Worm (Caenorhabditis elegans) whole organism, young adult: Measurements from ENCODE around the gene nhr-171.

Experiments
- C06A6.2 ChIP-seq: fragments of 200-800 bp; sonication (Bioruptor generic); conservative IDR thresholded peaks from 2 replicates; pipeline ENCODE4 v1.3.6; 2022; ENCODE audit warnings: missing genetic modification characterization, missing compliant biosample characterization
- D2030.7 ChIP-seq: fragments of 200-800 bp; sonication (Bioruptor generic); IDR thresholded peaks from 2 replicates; pipeline ENCODE4 v1.3.6; 2022; ENCODE audit warnings: missing genetic modification reagents, missing genetic modification characterization, missing compliant biosample characterization
- F23B12.7 ChIP-seq: sonication (generic microtip); optimal IDR thresholded peaks from 2 replicates; lab custom pipeline; 2017; ENCODE audit warnings: missing genetic modification characterization, mild to moderate bottlenecking, missing compliant biosample characterization, antibody characterized with exemption, moderate library complexity; ENCODE audit not compliant: insufficient read depth
- F55B11.4 ChIP-seq: sonication (generic microtip); optimal IDR thresholded peaks from 2 replicates; lab custom pipeline; 2016; ENCODE audit warnings: missing compliant biosample characterization, missing genetic modification characterization, borderline replicate concordance; ENCODE audit not compliant: insufficient read depth
- K12H6.12 ChIP-seq: fragments of 200-800 bp; sonication (Bioruptor generic); optimal IDR thresholded peaks from 2 replicates; lab custom pipeline; 2018; ENCODE audit warnings: mild to moderate bottlenecking, missing genetic modification characterization, missing compliant biosample characterization
- Y53F4B.3 ChIP-seq: fragments of 200-800 bp; sonication (Bioruptor generic); IDR thresholded peaks from 2 replicates; pipeline ENCODE4 v1.3.6; 2022; ENCODE audit warnings: missing genetic modification reagents, missing genetic modification characterization, missing compliant biosample characterization
- Y95B8A.8 ChIP-seq: fragments of 200-800 bp; sonication (Bioruptor generic); IDR thresholded peaks from 2 replicates; pipeline ENCODE4 v1.3.6; 2022; ENCODE audit warnings: missing genetic modification reagents, missing genetic modification characterization, missing compliant biosample characterization
- atf-7 ChIP-seq: sonication (generic microtip); optimal IDR thresholded peaks from 2 replicates; lab custom pipeline; 2017; ENCODE audit warnings: mild to moderate bottlenecking, missing genetic modification characterization, missing compliant biosample characterization
- bed-1 ChIP-seq: fragments of 200-800 bp; sonication (Bioruptor generic); IDR thresholded peaks from 2 replicates; pipeline ENCODE4 v1.3.6; 2022; ENCODE audit warnings: missing genetic modification reagents, missing genetic modification characterization, missing compliant biosample characterization
- ceh-100 ChIP-seq: fragments of 200-800 bp; sonication (Bioruptor generic); IDR thresholded peaks from 2 replicates; pipeline ENCODE4 v1.3.6; 2022; ENCODE audit warnings: missing genetic modification reagents, missing genetic modification characterization, missing compliant biosample characterization
- ceh-27 ChIP-seq: fragments of 200-800 bp; sonication (Bioruptor generic); optimal IDR thresholded peaks from 2 replicates; lab custom pipeline; 2018; ENCODE audit warnings: mild to moderate bottlenecking, missing genetic modification characterization, moderate library complexity, missing compliant biosample characterization
- ceh-58 ChIP-seq: fragments of 200-800 bp; sonication (Bioruptor generic); IDR thresholded peaks from 2 replicates; pipeline ENCODE4 v1.3.6; 2022; ENCODE audit warnings: missing genetic modification characterization, missing compliant biosample characterization
- egrh-3 ChIP-seq: fragments of 200-800 bp; sonication (Bioruptor generic); IDR thresholded peaks from 2 replicates; pipeline ENCODE4 v1.3.6; 2022; ENCODE audit warnings: missing genetic modification reagents, missing genetic modification characterization, missing compliant biosample characterization
- ekl-4 ChIP-seq: fragments of 200-800 bp; sonication (Bioruptor generic); IDR thresholded peaks from 2 replicates; pipeline ENCODE4 v1.3.6; 2022; ENCODE audit warnings: missing genetic modification reagents, missing genetic modification characterization, missing compliant biosample characterization
- him-1 ChIP-seq: sonication (generic microtip); optimal IDR thresholded peaks from 2 replicates; lab custom pipeline; 2016; ENCODE audit warnings: missing genotype, missing genetic modification reagents, missing genetic modification characterization, missing compliant biosample characterization
- hlh-12 ChIP-seq: sonication (generic microtip); optimal IDR thresholded peaks from 2 replicates; lab custom pipeline; 2016; ENCODE audit warnings: missing genetic modification characterization, missing compliant biosample characterization
- hmg-1.2 ChIP-seq: fragments of 200-800 bp; sonication (Bioruptor generic); IDR thresholded peaks from 2 replicates; pipeline ENCODE4 v1.3.6; 2022; ENCODE audit warnings: missing genetic modification reagents, missing genetic modification characterization, missing compliant biosample characterization
- hrde-1 ChIP-seq: sonication (generic microtip); optimal IDR thresholded peaks from 2 replicates; lab custom pipeline; 2016; ENCODE audit warnings: missing genetic modification characterization, mild to moderate bottlenecking, missing compliant biosample characterization, moderate library complexity, missing genotype, missing genetic modification reagents, borderline replicate concordance
- hsf-1 ChIP-seq: fragments of 200-800 bp; sonication (Bioruptor generic); IDR thresholded peaks from 2 replicates; pipeline ENCODE4 v1.3.6; 2022; ENCODE audit warnings: missing genetic modification reagents, missing genetic modification characterization, missing compliant biosample characterization
- lag-1 ChIP-seq: fragments of 200-800 bp; sonication (Bioruptor generic); IDR thresholded peaks from 2 replicates; pipeline ENCODE4 v1.3.6; 2022; ENCODE audit warnings: missing genetic modification reagents, missing genetic modification characterization, missing compliant biosample characterization
- lin-26 ChIP-seq: fragments of 200-800 bp; sonication (Bioruptor generic); IDR thresholded peaks from 2 replicates; pipeline ENCODE4 v1.3.6; 2022; ENCODE audit warnings: missing genetic modification reagents, missing genetic modification characterization, missing compliant biosample characterization
- lin-35 ChIP-seq, 3 experiments: fragments of 150-350 bp in 2 of 3; sonication (generic microtip) in 1 of 3; optimal IDR thresholded peaks; 2 replicates each; lab custom pipeline; 2014 to 2018; ENCODE audit warnings: missing biosample characterization in 3 of 3, missing genetic modification characterization in 3 of 3, missing genetic modification reagents in 3 of 3
- lin-40 ChIP-seq: sonication (generic microtip); optimal IDR thresholded peaks from 2 replicates; lab custom pipeline; 2016; ENCODE audit warnings: missing genetic modification characterization, mild to moderate bottlenecking, missing compliant biosample characterization, missing genotype, missing genetic modification reagents
- lin-54 ChIP-seq: fragments of 200-800 bp; sonication (Bioruptor generic); optimal IDR thresholded peaks from 2 replicates; lab custom pipeline; 2018; ENCODE audit warnings: mild to moderate bottlenecking, missing genetic modification characterization, missing compliant biosample characterization
- madf-3 ChIP-seq: fragments of 200-800 bp; sonication (Bioruptor generic); IDR thresholded peaks from 2 replicates; pipeline ENCODE4 v1.3.6; 2022; ENCODE audit warnings: missing genetic modification reagents, missing genetic modification characterization, missing compliant biosample characterization
- mel-28 ChIP-seq: sonication (generic microtip); optimal IDR thresholded peaks from 2 replicates; lab custom pipeline; 2016; ENCODE audit warnings: borderline replicate concordance, mild to moderate bottlenecking, missing genetic modification characterization, missing compliant biosample characterization
- nhr-90 ChIP-seq: sonication (generic microtip); optimal IDR thresholded peaks from 2 replicates; lab custom pipeline; 2016; ENCODE audit warnings: missing genotype, mild to moderate bottlenecking, missing genetic modification characterization, missing compliant biosample characterization
- rpc-1 ChIP-seq, 2 experiments: fragments of 150-350 bp in 1 of 2; sonication (generic microtip) in 1 of 2; optimal IDR thresholded peaks; 2 replicates each; lab custom pipeline; 2014 to 2018; ENCODE audit warnings: missing biosample characterization in 1 of 2, missing genetic modification characterization in 1 of 2, missing genetic modification reagents in 1 of 2, missing genotype in 1 of 2
- snpc-4 ChIP-seq, 5 experiments: fragments of 150-350 bp in 1 of 5; sonication (generic microtip) in 4 of 5; optimal IDR thresholded peaks; 2 replicates each; lab custom pipeline; 2014 to 2018; ENCODE audit warnings: missing genetic modification characterization in 5 of 5, missing biosample characterization in 3 of 5, antibody characterized with exemption in 2 of 5, mild to moderate bottlenecking in 2 of 5, missing compliant biosample characterization in 2 of 5, missing genotype in 2 of 5, moderate library complexity in 2 of 5, missing genetic modification reagents in 1 of 5
- somi-1 ChIP-seq: fragments of 200-800 bp; sonication (Bioruptor generic); optimal IDR thresholded peaks from 2 replicates; lab custom pipeline; 2018; ENCODE audit warnings: mild to moderate bottlenecking, missing genetic modification characterization, missing compliant biosample characterization
- sptf-2 ChIP-seq: fragments of 200-800 bp; sonication (Bioruptor generic); optimal IDR thresholded peaks from 2 replicates; lab custom pipeline; 2018; ENCODE audit warnings: mild to moderate bottlenecking, missing genetic modification characterization, missing compliant biosample characterization
- tbp1 ChIP-seq: fragments of 200-800 bp; sonication (Bioruptor generic); optimal IDR thresholded peaks from 2 replicates; lab custom pipeline; 2018; ENCODE audit warnings: mild to moderate bottlenecking, missing genetic modification characterization, missing compliant biosample characterization
- unc-130 ChIP-seq: sonication (generic microtip); optimal IDR thresholded peaks from 2 replicates; lab custom pipeline; 2016; ENCODE audit warnings: missing genetic modification reagents, missing genetic modification characterization, missing compliant biosample characterization
- unc-62 ChIP-seq: fragments of 150-350 bp; optimal IDR thresholded peaks from 2 replicates; lab custom pipeline; 2014; ENCODE audit warnings: missing biosample characterization, missing genetic modification reagents, missing genetic modification characterization
- xnd-1 ChIP-seq: sonication (generic microtip); optimal IDR thresholded peaks from 2 replicates; lab custom pipeline; 2016; ENCODE audit warnings: missing genotype, missing genetic modification reagents, missing genetic modification characterization, missing compliant biosample characterization
- ztf-18 ChIP-seq: sonication (generic microtip); optimal IDR thresholded peaks from 2 replicates; lab custom pipeline; 2016; ENCODE audit warnings: missing genotype, mild to moderate bottlenecking, missing genetic modification characterization, missing compliant biosample characterization
- ztf-26 ChIP-seq: sonication (generic microtip); optimal IDR thresholded peaks from 2 replicates; lab custom pipeline; 2017; ENCODE audit warnings: missing genetic modification characterization, missing compliant biosample characterization
- ztf-28 ChIP-seq: fragments of 200-800 bp; sonication (Bioruptor generic); IDR thresholded peaks from 2 replicates; pipeline ENCODE4 v1.3.6; 2022; ENCODE audit warnings: missing genetic modification reagents, missing genetic modification characterization, missing compliant biosample characterization
- ztf-3 ChIP-seq: fragments of 200-800 bp; sonication (Bioruptor generic); optimal IDR thresholded peaks from 2 replicates; lab custom pipeline; 2018; ENCODE audit warnings: mild to moderate bottlenecking, missing genetic modification characterization, missing compliant biosample characterization
- ztf-6 ChIP-seq: fragments of 200-800 bp; sonication (Bioruptor generic); IDR thresholded peaks from 2 replicates; pipeline ENCODE4 v1.3.6; 2022; ENCODE audit warnings: missing genetic modification reagents, missing genetic modification characterization, missing compliant biosample characterization

The nhr-171 gene

DNA sequence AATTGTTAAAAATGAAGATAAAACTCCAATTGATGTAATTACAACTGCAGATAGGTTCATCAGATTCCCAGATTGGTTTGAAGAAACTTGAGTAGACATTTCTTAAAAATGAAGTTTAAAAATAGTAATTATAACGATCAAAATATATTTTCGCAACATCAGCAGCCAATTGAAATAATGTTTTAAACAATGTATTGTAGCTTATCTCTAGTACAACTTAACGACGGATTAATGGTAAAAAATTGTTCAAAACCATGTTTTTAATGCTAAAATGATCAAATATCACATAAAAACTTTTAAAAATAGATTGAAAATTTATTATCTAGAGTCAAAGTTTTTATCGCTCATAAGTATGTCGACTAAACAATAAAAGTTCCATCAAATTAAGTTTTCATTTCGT, 16.4 kb upstream of the nhr-171 start, which contains the start of gene srbc-11 (continued):
- TF ChIP-seq ztf-28, result no peak
- no peak for TF ChIP-seq egrh-3 (GFP tag; lab: Robert Waterston, UW)
- TF ChIP-seq hrde-1, result no peak
- TF ChIP-seq atf-7 (tag; lab: Kevin White, UChicago), result no peak
- TF ChIP-seq him-1 (tag; lab: Kevin White, UChicago), result no peak
- TF ChIP-seq Y95B8A.8 (GFP tag; lab: Robert Waterston, UW), result no peak

DNA sequence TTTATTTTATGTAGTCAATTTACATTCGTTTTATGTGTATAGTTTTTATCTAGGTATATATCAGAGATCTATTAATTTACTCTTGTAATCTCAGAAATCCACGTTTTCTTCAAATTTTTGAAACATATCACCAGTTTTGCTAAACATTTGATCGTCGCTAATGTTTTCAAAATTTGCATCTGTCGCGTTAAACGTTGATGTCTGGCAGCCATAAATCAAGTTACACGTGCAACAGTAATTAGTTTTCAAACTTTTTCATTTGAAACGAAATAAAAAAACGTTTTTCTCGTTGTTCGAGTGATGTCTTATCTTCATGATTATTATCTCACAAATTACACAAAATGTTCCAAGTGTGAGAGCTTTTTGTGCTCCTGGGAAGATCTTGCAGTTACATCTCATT, 14.1 kb upstream of the nhr-171 start, which contains the start of gene srh-79:
Gene srh-79 (plus strand): TSS at position 301 of the 400 bp plus-strand sequence.
- TF ChIP-seq somi-1 (GFP tag; lab: Kevin White, UChicago) (no peak), F23B12.7 (tag; lab: Kevin White, UChicago) (no peak), snpc-4 (GFP tag; optimal IDR thresholded peaks at IDR 0.05; lab: Kevin White, UChicago) (no peak), snpc-4 (tag; optimal IDR thresholded peaks at IDR 0.05; lab: Kevin White, UChicago) (no peak), bed-1 (GFP tag; lab: Robert Waterston, UW) (no peak), hmg-1.2 (no peak)
- TF ChIP-seq, all 124 proteins: peak for 0

DNA sequence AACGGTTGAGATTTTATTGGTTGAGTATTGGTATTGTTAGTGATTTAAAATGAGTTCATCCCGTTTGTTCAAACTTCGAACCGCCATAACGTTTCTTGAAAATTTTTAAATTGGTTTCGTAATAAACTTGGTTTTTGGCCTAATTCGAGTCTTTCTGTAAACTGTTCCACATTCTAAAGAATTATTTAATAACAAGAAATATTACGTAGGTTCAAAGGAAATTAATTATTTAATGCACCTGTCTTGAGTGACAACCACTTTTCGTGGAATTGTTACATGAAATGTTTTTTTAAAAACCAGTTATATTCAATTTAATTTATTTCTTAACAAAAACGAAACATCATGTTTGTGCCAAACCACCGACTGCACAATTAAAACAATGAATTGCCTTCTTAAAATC, 10.4 kb upstream of the nhr-171 start:
- TF ChIP-seq ztf-26 (no peak), him-1 (tag; lab: Kevin White, UChicago) (no peak), ztf-6 (GFP tag; lab: Robert Waterston, UW) (no peak), ceh-58 (GFP tag; lab: Robert Waterston, UW) (no peak)

DNA sequence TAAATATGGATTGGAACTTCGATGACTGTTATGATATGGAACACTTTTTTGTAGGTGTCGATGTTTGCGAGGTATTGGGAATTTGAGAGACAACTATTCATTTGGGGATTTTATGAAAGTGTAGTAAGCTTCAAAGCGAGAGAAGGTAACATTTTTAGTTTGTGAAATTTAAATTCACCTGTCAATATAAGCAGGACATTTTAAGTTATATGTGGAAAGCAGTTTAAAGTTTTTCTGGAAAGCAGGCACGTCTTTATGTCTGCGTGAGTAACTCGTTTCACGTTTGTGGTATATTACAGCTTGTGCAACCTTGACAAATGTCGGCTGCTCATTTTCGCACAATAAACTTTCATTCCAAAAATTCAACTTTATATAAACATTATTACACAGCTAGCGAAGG, 7.3 kb upstream of the nhr-171 start, which contains the start of gene srh-229:
Gene srh-229 (minus strand): TSS at position 101 of the 400 bp plus-strand sequence.
- TF ChIP-seq unc-62 (no peak), Y53F4B.3 (GFP tag; lab: Robert Waterston, UW) (no peak), rpc-1 (optimal IDR thresholded peaks at IDR 0.05; lab: Kevin White, UChicago) (no peak), rpc-1 (tag; optimal IDR thresholded peaks at IDR 0.05; lab: Kevin White, UChicago) (no peak), mel-28 (tag; lab: Kevin White, UChicago) (no peak)

DNA sequence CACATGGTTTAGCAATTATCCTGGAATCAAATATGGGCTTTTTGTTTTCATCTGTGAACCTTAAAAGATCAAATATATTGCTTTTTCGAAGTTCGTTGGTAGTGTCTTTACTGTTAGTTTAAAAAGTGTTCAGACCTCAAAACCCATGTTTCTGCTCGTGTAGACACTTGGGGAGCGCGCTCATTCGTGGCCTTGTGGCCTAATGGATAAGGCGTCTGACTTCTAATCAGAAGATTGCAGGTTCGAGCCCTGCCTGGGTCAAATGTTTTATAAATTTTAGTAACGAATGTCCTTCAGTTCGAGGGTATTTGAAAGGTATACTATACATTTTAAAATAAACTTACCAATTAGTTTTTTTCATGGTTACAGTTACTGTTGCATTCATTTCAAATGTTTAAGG, 5.4 kb upstream of the nhr-171 start:
- 0 out of 2 replicates have a peak, but pooled peaks have one; percentile 44 for TF ChIP-seq D2030.7 (GFP tag; lab: Robert Waterston, UW)
- TF ChIP-seq F23B12.7 (tag; lab: Kevin White, UChicago), result peak; percentile 60
- no peak for TF ChIP-seq ceh-100 (GFP tag; lab: Robert Waterston, UW)
- no peak for TF ChIP-seq ztf-3
- peak; percentile 15 for TF ChIP-seq ztf-18 (tag; lab: Kevin White, UChicago)
- TF ChIP-seq hrde-1, result no peak
- no peak for TF ChIP-seq lin-35 (GFP tag; optimal IDR thresholded peaks at IDR 0.05; lab: Kevin White, UChicago)
- TF ChIP-seq hsf-1 (GFP tag; lab: Robert Waterston, UW), result no peak
- peak; percentile 55; the same call in 1 of the 2 replicates for TF ChIP-seq lin-26 (GFP tag; lab: Robert Waterston, UW)
- no peak for TF ChIP-seq hlh-12 (tag; lab: Kevin White, UChicago)
- TF ChIP-seq ceh-27 (GFP tag; lab: Kevin White, UChicago), result no peak
- TF ChIP-seq Y53F4B.3 (GFP tag; lab: Robert Waterston, UW), result no peak
- TF ChIP-seq F55B11.4, result no peak
- TF ChIP-seq ekl-4 (GFP tag; lab: Robert Waterston, UW), result no peak
- TF ChIP-seq him-1 (tag; lab: Kevin White, UChicago), result peak; percentile 67
- no peak for TF ChIP-seq lin-40 (tag; lab: Kevin White, UChicago)
- TF ChIP-seq xnd-1 (tag; lab: Kevin White, UChicago), result no peak
- TF ChIP-seq tbp1, result peak; percentile 90
- no peak for TF ChIP-seq lin-54 (GFP tag; lab: Kevin White, UChicago)
- TF ChIP-seq sptf-2, result no peak
- no peak for TF ChIP-seq madf-3 (GFP tag; lab: Robert Waterston, UW)
- TF ChIP-seq C06A6.2 (GFP tag; lab: Robert Waterston, UW), result no peak
- TF ChIP-seq K12H6.12 (tag; lab: Kevin White, UChicago), result no peak
- no peak for TF ChIP-seq ztf-26
- TF ChIP-seq nhr-90, result no peak
- TF ChIP-seq lag-1 (GFP tag; lab: Robert Waterston, UW), result no peak
- TF ChIP-seq unc-130 (GFP tag; lab: Kevin White, UChicago), result no peak
